Worm (Caenorhabditis elegans) whole organism, late embryonic: ENCODE data around the gene F08F8.7.
A peak's percentile ranks its signal among the peaks of the same experiment; 100 is the strongest.

Experiments
- F13H6.1 ChIP-seq: sonication (generic microtip); optimal IDR thresholded peaks from 2 replicates; lab custom pipeline; 2016; ENCODE audit warnings: missing genetic modification characterization, missing compliant biosample characterization
- K09A11.1 ChIP-seq: sonication (generic microtip); optimal IDR thresholded peaks from 2 replicates; lab custom pipeline; 2017; ENCODE audit warnings: antibody characterized with exemption, mild to moderate bottlenecking, missing genetic modification characterization, missing compliant biosample characterization; ENCODE audit not compliant: insufficient read depth
- ceh-14 ChIP-seq: sonication (generic microtip); optimal IDR thresholded peaks from 2 replicates; lab custom pipeline; 2016; ENCODE audit warnings: missing genotype, missing genetic modification characterization, missing compliant biosample characterization
- ceh-19 ChIP-seq: fragments of 200-800 bp; sonication (Bioruptor generic); optimal IDR thresholded peaks from 2 replicates; lab custom pipeline; 2018; ENCODE audit warnings: mild to moderate bottlenecking, missing genetic modification characterization, missing compliant biosample characterization
- ceh-22 ChIP-seq: sonication (generic microtip); optimal IDR thresholded peaks from 2 replicates; lab custom pipeline; 2017; ENCODE audit warnings: missing biosample characterization, missing genetic modification characterization
- ceh-24 ChIP-seq: sonication (generic microtip); optimal IDR thresholded peaks from 2 replicates; lab custom pipeline; 2016; ENCODE audit warnings: mild to moderate bottlenecking, missing genetic modification characterization, missing compliant biosample characterization
- ceh-30 ChIP-seq: fragments of 150-350 bp; optimal IDR thresholded peaks from 2 replicates; lab custom pipeline; 2014; ENCODE audit warnings: missing biosample characterization, missing genetic modification characterization
- ceh-31 ChIP-seq: sonication (generic microtip); optimal IDR thresholded peaks from 2 replicates; lab custom pipeline; 2016; ENCODE audit warnings: missing genetic modification characterization, missing compliant biosample characterization
- ceh-34 ChIP-seq: sonication (generic microtip); optimal IDR thresholded peaks from 2 replicates; lab custom pipeline; 2016; ENCODE audit warnings: mild to moderate bottlenecking, missing genetic modification characterization, missing compliant biosample characterization
- ceh-6 ChIP-seq: fragments of 200-800 bp; sonication (Bioruptor generic); optimal IDR thresholded peaks from 2 replicates; lab custom pipeline; 2018; ENCODE audit warnings: mild to moderate bottlenecking, missing genetic modification characterization, missing compliant biosample characterization
- ceh-9 ChIP-seq: sonication (generic microtip); optimal IDR thresholded peaks from 2 replicates; lab custom pipeline; 2016; ENCODE audit warnings: mild to moderate bottlenecking, missing genetic modification characterization, inconsistent platforms, missing compliant biosample characterization
- che-1 ChIP-seq: sonication (generic microtip); optimal IDR thresholded peaks from 2 replicates; lab custom pipeline; 2016; ENCODE audit warnings: mild to moderate bottlenecking, missing genetic modification characterization, missing compliant biosample characterization
- dve-1 ChIP-seq: sonication (generic microtip); optimal IDR thresholded peaks from 2 replicates; lab custom pipeline; 2017; ENCODE audit warnings: antibody characterized with exemption, mild to moderate bottlenecking, missing genetic modification characterization, missing compliant biosample characterization
- ets-4 ChIP-seq: sonication (generic microtip); optimal IDR thresholded peaks from 2 replicates; lab custom pipeline; 2016; ENCODE audit warnings: missing genetic modification characterization, missing compliant biosample characterization
- eyg-1 ChIP-seq: sonication (generic microtip); optimal IDR thresholded peaks from 2 replicates; lab custom pipeline; 2016; ENCODE audit warnings: missing genotype, missing genetic modification characterization, missing compliant biosample characterization
- fax-1 ChIP-seq: sonication (generic microtip); optimal IDR thresholded peaks from 2 replicates; lab custom pipeline; 2016; ENCODE audit warnings: missing genotype, missing genetic modification characterization, missing compliant biosample characterization
- fkh-10 ChIP-seq: fragments of 150-350 bp; optimal IDR thresholded peaks from 2 replicates; lab custom pipeline; 2014; ENCODE audit warnings: missing biosample characterization, missing genetic modification reagents, missing genetic modification characterization
- fkh-6 ChIP-seq: sonication (generic microtip); optimal IDR thresholded peaks from 2 replicates; lab custom pipeline; 2016; ENCODE audit warnings: missing genetic modification characterization, missing compliant biosample characterization
- gmeb-2 ChIP-seq: sonication (generic microtip); optimal IDR thresholded peaks from 2 replicates; lab custom pipeline; 2016; ENCODE audit warnings: missing genetic modification characterization, inconsistent platforms, missing compliant biosample characterization
- hlh-13 ChIP-seq: fragments of 200-800 bp; sonication (Bioruptor generic); optimal IDR thresholded peaks from 2 replicates; lab custom pipeline; 2018; ENCODE audit warnings: mild to moderate bottlenecking, missing genetic modification characterization, missing compliant biosample characterization
- hlh-15 ChIP-seq: sonication (generic microtip); optimal IDR thresholded peaks from 2 replicates; lab custom pipeline; 2016; ENCODE audit warnings: missing genetic modification characterization, missing compliant biosample characterization
- hlh-30 ChIP-seq: sonication (generic microtip); optimal IDR thresholded peaks from 2 replicates; lab custom pipeline; 2017; ENCODE audit warnings: antibody characterized with exemption, missing genetic modification characterization, missing compliant biosample characterization; ENCODE audit not compliant: insufficient read depth
- lin-11 ChIP-seq: fragments of 200-800 bp; sonication (Bioruptor generic); optimal IDR thresholded peaks from 2 replicates; lab custom pipeline; 2018; ENCODE audit warnings: mild to moderate bottlenecking, missing genetic modification characterization, missing compliant biosample characterization
- mec-3 ChIP-seq: sonication (generic microtip); optimal IDR thresholded peaks from 2 replicates; lab custom pipeline; 2016; ENCODE audit warnings: borderline replicate concordance, missing genetic modification characterization, missing compliant biosample characterization
- nfya-1 ChIP-seq: sonication (generic microtip); optimal IDR thresholded peaks from 2 replicates; lab custom pipeline; 2017; ENCODE audit warnings: missing genetic modification characterization, mild to moderate bottlenecking, missing compliant biosample characterization, antibody characterized with exemption, moderate library complexity
- nhr-232 ChIP-seq: sonication (generic microtip); optimal IDR thresholded peaks from 2 replicates; lab custom pipeline; 2016; ENCODE audit warnings: missing genetic modification characterization, missing compliant biosample characterization
- npax-4 ChIP-seq: sonication (generic microtip); optimal IDR thresholded peaks from 2 replicates; lab custom pipeline; 2016; ENCODE audit warnings: missing genetic modification characterization, missing compliant biosample characterization
- pag-3 ChIP-seq: sonication (generic microtip); optimal IDR thresholded peaks from 2 replicates; lab custom pipeline; 2016; ENCODE audit warnings: missing compliant biosample characterization, missing genetic modification characterization, borderline replicate concordance
- pax-1 ChIP-seq: fragments of 150-350 bp; optimal IDR thresholded peaks from 2 replicates; lab custom pipeline; 2014; ENCODE audit warnings: missing biosample characterization, missing genetic modification characterization
- pha-2 ChIP-seq: sonication (generic microtip); optimal IDR thresholded peaks from 2 replicates; lab custom pipeline; 2017; ENCODE audit warnings: mild to moderate bottlenecking, missing genetic modification characterization, missing compliant biosample characterization
- pha-4 ChIP-seq: fragments of 150-350 bp; optimal IDR thresholded peaks from 2 replicates; lab custom pipeline; 2018; ENCODE audit warnings: missing biosample characterization, missing genetic modification reagents, missing genetic modification characterization
- pqm-1 ChIP-seq: sonication (generic microtip); optimal IDR thresholded peaks from 2 replicates; lab custom pipeline; 2016; ENCODE audit warnings: missing genetic modification characterization, missing compliant biosample characterization
- pros-1 ChIP-seq: fragments of 150-350 bp; optimal IDR thresholded peaks from 2 replicates; lab custom pipeline; 2014; ENCODE audit warnings: missing biosample characterization, missing genetic modification reagents, missing genetic modification characterization
- rnt-1 ChIP-seq: sonication (generic microtip); optimal IDR thresholded peaks from 2 replicates; lab custom pipeline; 2016; ENCODE audit warnings: missing genetic modification characterization, missing compliant biosample characterization
- sdc-2 ChIP-seq: sonication (generic microtip); optimal IDR thresholded peaks from 2 replicates; lab custom pipeline; 2016; ENCODE audit warnings: missing genotype, missing genetic modification characterization, missing compliant biosample characterization
- syd-9 ChIP-seq: sonication (generic microtip); optimal IDR thresholded peaks from 2 replicates; lab custom pipeline; 2016; ENCODE audit warnings: mild to moderate bottlenecking, missing genetic modification characterization, moderate library complexity, missing compliant biosample characterization
- tbx-7 ChIP-seq: sonication (generic microtip); optimal IDR thresholded peaks from 2 replicates; lab custom pipeline; 2016; ENCODE audit warnings: missing genotype, missing genetic modification characterization, missing compliant biosample characterization
- ttx-3 ChIP-seq: sonication (generic microtip); optimal IDR thresholded peaks from 2 replicates; lab custom pipeline; 2016; ENCODE audit warnings: missing genetic modification reagents, missing genetic modification characterization, missing compliant biosample characterization
- unc-42 ChIP-seq: sonication (generic microtip); optimal IDR thresholded peaks from 2 replicates; lab custom pipeline; 2016; ENCODE audit warnings: missing genotype, missing genetic modification characterization, missing compliant biosample characterization
- unc-55 ChIP-seq: sonication (generic microtip); optimal IDR thresholded peaks from 2 replicates; lab custom pipeline; 2017; ENCODE audit warnings: missing biosample characterization, missing genetic modification reagents, missing genetic modification characterization
- unc-86 ChIP-seq: sonication (generic microtip); optimal IDR thresholded peaks from 2 replicates; lab custom pipeline; 2016; ENCODE audit warnings: missing genetic modification characterization, missing compliant biosample characterization

The F08F8.7 gene

DNA sequence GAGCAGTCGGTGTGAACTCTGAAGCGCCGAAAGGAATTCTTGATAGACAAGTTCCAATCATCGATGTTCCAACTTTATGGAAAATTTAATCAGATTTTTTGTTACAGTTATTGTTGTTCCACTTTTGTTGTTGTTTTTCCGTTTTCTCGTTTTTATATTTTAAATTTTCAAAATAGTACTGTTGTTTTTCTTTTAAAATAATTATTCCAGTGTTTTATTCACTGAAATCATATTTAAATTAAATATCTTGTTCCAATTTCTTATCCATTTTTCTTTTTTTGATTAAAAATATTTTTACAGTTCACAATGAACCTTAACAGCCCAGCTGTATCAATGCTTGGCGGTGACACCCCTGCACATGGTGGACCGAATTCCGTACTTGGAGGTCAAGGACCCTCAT, 36.8 kb upstream of the F08F8.7 start, which contains the start of gene tbp-1:
Gene tbp-1, plus strand, starts transcription at position 301 of the 400 bp plus-strand sequence.
- TF ChIP-seq hlh-15 (no peak), ceh-19 (GFP tag; lab: Kevin White, UChicago) (no peak), hlh-13 (GFP tag; lab: Kevin White, UChicago) (no peak), ceh-30 (no peak), pha-2 (no peak), fkh-6 (no peak), eyg-1 (no peak), unc-55 (GFP tag; lab: Kevin White, UChicago) (no peak), unc-86 (no peak), pha-4 (tag; lab: Kevin White, UChicago) (no peak), ceh-22 (tag; lab: Kevin White, UChicago) (no peak), lin-11 (no peak), ceh-6 (GFP tag; lab: Kevin White, UChicago) (no peak), ttx-3 (tag; lab: Kevin White, UChicago) (no peak), mec-3 (tag; lab: Kevin White, UChicago) (no peak), fkh-10 (GFP tag; lab: Kevin White, UChicago) (no peak), ceh-24 (tag; lab: Kevin White, UChicago) (no peak), sdc-2 (no peak)

DNA sequence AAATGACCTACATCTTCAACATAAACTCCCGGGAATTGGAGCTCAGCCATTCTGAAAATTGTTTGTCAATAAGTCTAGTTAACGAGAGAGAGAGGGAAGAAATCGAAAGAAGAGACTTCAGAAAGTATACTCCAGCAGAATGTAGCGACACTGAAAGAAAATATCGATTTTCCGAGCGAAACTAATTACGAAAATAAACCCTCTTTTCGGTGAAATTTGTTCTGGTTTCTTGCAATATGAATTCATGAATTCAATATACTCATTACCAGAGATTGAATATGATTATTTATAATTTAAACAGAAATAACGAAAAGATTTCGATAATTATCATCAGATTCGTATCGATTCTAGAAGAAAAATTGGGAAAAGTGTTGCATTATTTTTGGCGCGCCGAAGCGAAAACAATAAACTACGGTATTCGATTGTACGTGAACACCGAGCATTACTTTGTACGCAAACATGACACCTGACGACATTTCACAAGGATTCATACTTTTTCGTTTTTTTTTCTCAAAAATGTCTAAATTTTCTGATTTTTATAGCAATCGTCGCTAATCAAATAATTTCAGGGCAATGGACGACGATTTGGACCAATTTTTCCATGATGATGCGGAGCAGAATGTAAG, 34.7 kb upstream of the F08F8.7 start, which contains the start of the genes hmg-4 and T20B12.3:
Gene hmg-4, minus strand, starts transcription at position 51 of the 626 bp plus-strand sequence.
Gene T20B12.3, plus strand, starts transcription at position 570 of the 626 bp plus-strand sequence.
- peak; percentile 44 for TF ChIP-seq nfya-1 (tag; lab: Kevin White, UChicago)
- TF ChIP-seq unc-55 (GFP tag; lab: Kevin White, UChicago) = no peak
- TF ChIP-seq ceh-31 (tag; lab: Kevin White, UChicago) = peak; percentile 38
- TF ChIP-seq pros-1 (tag; lab: Kevin White, UChicago) = no peak
- no peak for TF ChIP-seq pag-3 (tag; lab: Kevin White, UChicago)
- no peak for TF ChIP-seq pqm-1 (tag; lab: Kevin White, UChicago)
- peak; percentile 16 for TF ChIP-seq unc-42 (tag; lab: Kevin White, UChicago)
- TF ChIP-seq, all 69 proteins: peak for 3

DNA sequence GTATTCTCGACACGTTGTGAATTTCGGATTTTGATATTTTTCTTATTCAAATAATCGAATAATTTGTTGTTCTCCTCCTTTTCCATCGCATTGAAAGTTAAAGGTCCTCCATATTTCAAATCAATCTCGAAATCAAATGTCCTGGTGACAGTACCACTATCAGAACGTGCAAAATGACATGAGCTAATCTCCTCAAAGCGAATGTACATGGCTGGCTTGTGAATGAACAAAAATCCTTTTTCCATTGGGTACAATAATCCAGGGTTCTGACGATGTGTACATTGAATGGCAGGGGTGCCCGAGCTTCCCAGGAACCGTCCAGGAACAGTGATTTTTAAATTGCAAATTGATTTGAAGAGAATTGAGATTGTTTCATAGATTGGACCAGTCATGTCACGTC, 33.2 kb upstream of the F08F8.7 start:
- TF ChIP-seq rnt-1 (tag; lab: Kevin White, UChicago) = no peak
- TF ChIP-seq K09A11.1 (tag; lab: Kevin White, UChicago) = no peak

ce11 chrIII:7378945-7379344, 32.0 kb upstream of the F08F8.7 start, which contains the start of gene T20B12.7:
Gene T20B12.7 (minus strand): TSS chrIII:7379045.
- TF ChIP-seq gmeb-2 = no peak
- TF ChIP-seq ceh-31 (tag; lab: Kevin White, UChicago) = no peak
- TF ChIP-seq che-1 (tag; lab: Kevin White, UChicago) = no peak
- TF ChIP-seq ceh-19 (GFP tag; lab: Kevin White, UChicago) = no peak
- TF ChIP-seq unc-86 = no peak
- TF ChIP-seq ets-4 (tag; lab: Kevin White, UChicago) = no peak
- no peak for TF ChIP-seq ceh-14
- no peak for TF ChIP-seq pax-1 (tag; lab: Kevin White, UChicago)
- no peak for TF ChIP-seq fax-1 (tag; lab: Kevin White, UChicago)
- no peak for TF ChIP-seq syd-9 (tag; lab: Kevin White, UChicago)
- no peak for TF ChIP-seq lin-11
- TF ChIP-seq fkh-6 = no peak
- TF ChIP-seq, all 69 proteins: peak for 0

DNA sequence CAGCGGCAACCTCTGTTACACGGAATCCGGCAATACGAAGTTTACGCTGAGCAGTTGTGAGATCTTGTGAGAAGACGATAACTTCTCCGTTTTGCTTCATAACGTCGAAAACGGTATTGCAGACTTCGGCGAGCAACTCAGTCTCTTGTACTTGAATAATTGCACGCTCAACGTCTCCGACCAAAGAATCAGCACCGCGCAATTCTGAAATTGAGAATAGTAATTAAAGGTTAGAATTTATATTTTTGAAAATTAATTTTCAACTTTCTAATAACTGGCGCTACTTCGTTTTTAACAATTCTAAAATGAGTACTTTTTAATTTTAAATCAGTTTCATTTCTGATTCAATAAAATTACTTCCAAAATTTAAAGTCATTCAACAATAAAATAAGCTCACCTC, 31.6 kb upstream of the F08F8.7 start:
- TF ChIP-seq ceh-22 (tag; lab: Kevin White, UChicago) = no peak
- TF ChIP-seq ceh-9 (tag; lab: Kevin White, UChicago) = no peak
- no peak for TF ChIP-seq npax-4 (tag; lab: Kevin White, UChicago)
- no peak for TF ChIP-seq ceh-30
- TF ChIP-seq F13H6.1 (tag; lab: Kevin White, UChicago) = no peak
- TF ChIP-seq dve-1 (tag; lab: Kevin White, UChicago) = no peak
- TF ChIP-seq fax-1 (tag; lab: Kevin White, UChicago) = no peak
- no peak for TF ChIP-seq ceh-34 (tag; lab: Kevin White, UChicago)
- no peak for TF ChIP-seq pha-4 (tag; lab: Kevin White, UChicago)
- TF ChIP-seq fkh-6 = no peak
- no peak for TF ChIP-seq tbx-7 (tag; lab: Kevin White, UChicago)
- TF ChIP-seq pros-1 (tag; lab: Kevin White, UChicago) = no peak
- TF ChIP-seq nhr-232 (tag; lab: Kevin White, UChicago) = no peak
- no peak for TF ChIP-seq hlh-30
